Fruit fly (Drosophila melanogaster) Kc167 (cell line): Measurements from ENCODE around the gene LysE.

Source experiments
- Sin3A ChIP-seq: fragments of >200 bp; optimal IDR thresholded peaks from 2 replicates; lab custom pipeline; 2018; ENCODE audit warnings: missing external identifiers
- h ChIP-seq: fragments of >200 bp; optimal IDR thresholded peaks from 3 replicates; lab custom pipeline; 2018; ENCODE audit warnings: missing external identifiers
- psq ChIP-seq: fragments of >200 bp; optimal IDR thresholded peaks from 2 replicates; lab custom pipeline; 2017; ENCODE audit warnings: missing external identifiers

DNA sequence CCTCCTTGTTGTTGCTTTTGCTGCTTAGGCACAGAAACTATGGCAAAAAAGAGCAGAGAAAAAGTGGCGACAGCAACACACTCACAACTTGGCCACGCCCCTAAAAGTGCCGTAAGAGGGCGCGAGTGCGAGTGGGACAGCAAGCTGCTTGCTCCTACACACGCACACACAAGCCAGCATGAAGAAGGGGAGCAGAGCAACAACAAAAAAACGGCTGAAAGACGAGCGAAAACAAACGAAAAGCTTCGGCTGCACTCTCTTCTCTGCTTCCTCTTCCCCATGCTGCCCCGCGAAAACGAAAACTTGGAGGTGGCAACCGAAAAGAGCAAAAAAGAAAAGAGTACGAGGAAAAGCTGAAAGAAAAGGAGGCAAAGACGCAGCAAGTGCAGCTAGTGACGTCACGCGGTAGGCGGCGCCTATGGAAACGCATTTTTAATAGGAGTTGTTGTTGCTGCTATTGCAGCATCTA, 34.5 kb upstream of the LysE start:
- TF ChIP-seq h (lab: Kevin White, UChicago): no peak
- TF ChIP-seq Sin3A (lab: Kevin White, UChicago): no peak
- no peak for TF ChIP-seq psq (lab: Kevin White, UChicago)
